Worm (Caenorhabditis elegans) whole organism, midembryonic: ENCODE data around the gene W06A7.4.

Source experiments
- cog-1 ChIP-seq: sonication (generic microtip); optimal IDR thresholded peaks from 2 replicates; lab custom pipeline; 2016; ENCODE audit warnings: missing genetic modification characterization, missing compliant biosample characterization
- klf-2 ChIP-seq: fragments of 200-800 bp; sonication (Bioruptor generic); conservative IDR thresholded peaks from 2 replicates; pipeline ENCODE4 v1.3.6; 2022; ENCODE audit warnings: missing genetic modification reagents, missing genetic modification characterization, missing compliant biosample characterization

DNA sequence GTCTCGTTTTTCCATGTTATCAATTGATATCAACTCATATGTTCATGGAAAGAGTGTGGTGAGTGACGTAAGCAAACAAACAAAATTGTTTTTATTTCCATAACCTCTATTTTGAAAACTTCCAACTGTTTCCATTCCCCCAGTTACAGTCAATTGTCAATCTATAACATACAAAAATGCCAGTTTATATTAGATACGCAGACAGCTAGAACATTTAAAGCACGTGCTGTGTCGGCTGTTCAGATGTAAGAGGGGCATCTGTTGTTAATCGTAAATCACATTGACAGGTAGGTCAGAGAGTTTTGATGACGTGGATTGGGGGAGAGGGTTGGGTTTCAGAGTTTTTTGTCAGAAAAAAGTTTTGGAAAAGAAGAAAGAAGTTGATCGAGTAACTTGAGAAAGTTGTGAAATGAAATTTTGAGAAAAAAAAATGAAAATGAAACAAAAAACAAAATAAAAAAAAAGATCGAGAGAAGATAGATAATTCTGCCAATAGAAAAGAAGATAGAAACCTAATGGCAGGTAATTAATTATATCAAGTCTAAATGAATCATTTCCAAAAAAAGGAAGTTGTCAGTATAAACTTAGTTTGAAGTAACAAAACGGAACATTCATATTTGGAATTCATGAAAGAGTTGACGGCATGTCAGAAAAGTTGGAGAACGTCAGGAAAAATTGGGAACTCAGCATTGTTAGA, 24.4 kb downstream of the W06A7.4 start:
- no peak for TF ChIP-seq klf-2
- TF ChIP-seq cog-1: no peak
